Worm (Caenorhabditis elegans): ENCODE data around the gene saps-1.
A peak's percentile ranks its signal among the peaks of the same experiment; 100 is the strongest.

Gene saps-1

DNA sequence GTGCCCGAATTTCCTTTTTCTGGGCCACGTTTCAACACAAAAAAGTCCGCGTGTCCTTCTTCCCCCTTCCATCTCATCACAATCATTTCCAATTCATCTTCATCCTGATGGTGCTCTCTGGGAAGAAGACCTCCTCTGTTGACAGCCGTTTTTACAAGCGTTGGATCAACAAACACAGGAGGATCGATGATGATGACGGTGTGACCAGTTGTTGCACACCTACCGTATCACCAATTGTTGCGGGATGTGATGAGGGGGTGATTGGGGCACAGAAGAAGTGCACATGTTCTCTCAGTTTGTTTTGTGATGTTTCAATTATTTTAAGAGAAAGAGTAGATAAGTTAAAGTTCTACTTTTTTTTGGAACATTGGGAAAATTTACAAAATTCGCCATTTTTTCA lies 22.0 kb upstream of the saps-1 start (continued):
- TF ChIP-seq F16B12.6 (tag; optimal IDR thresholded peaks at IDR 0.05): no peak

DNA sequence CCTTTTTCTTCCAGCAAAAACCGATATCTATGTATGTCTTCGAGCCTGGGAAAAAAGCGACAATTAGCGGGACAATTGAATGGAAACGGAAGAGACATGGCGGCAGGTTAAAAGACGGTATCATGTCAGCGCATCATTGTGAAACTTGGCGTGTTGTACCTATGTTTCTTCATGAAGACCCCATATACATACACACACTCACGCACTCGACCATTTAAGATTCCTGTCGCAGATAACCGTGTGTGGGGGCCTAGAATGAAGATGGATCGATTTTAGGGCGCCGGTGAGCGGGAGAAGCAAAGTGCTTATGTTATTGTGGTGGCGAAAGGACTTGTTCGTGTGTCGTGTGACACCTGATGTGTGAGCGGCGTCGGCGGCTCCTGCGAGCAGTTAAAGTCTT lies 20.6 kb upstream of the saps-1 start:
- no peak for TF ChIP-seq tlp-1 (tag; optimal IDR thresholded peaks at IDR 0.05)
- TF ChIP-seq zag-1 (tag; optimal IDR thresholded peaks at IDR 0.05): no peak
- no peak for TF ChIP-seq Y116A8C.19 (tag; optimal IDR thresholded peaks at IDR 0.05; ENCODE audit: borderline replicate concordance)
- TF ChIP-seq sup-37 (GFP tag; optimal IDR thresholded peaks at IDR 0.05): no peak
- peak; percentile 10 for TF ChIP-seq rnt-1 (tag; optimal IDR thresholded peaks at IDR 0.05)
- no peak for TF ChIP-seq nhr-84 (tag; optimal IDR thresholded peaks at IDR 0.05)
- no peak for TF ChIP-seq zip-4 (GFP tag; optimal IDR thresholded peaks at IDR 0.05)

DNA sequence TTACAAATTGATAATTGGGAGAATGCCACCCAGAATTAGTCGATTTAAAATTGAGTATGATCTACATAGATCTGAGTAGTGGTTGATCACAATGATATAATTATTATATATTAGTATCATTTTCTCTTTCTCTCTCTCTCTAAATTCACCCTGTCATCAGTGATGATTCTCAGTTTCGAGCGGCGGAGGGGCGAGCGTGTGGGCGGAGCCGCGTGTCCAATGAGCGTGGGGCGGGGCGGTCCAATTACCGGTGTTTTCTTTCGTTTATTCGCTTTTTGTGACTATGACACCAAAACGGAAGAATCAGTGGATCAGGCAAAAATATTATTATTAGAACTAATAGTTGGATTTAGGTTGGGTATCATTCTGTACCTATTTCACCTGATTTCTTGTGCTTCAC lies 17.5 kb upstream of the saps-1 start:
- TF ChIP-seq tlp-1 (tag; optimal IDR thresholded peaks at IDR 0.05) (no peak), zip-4 (GFP tag; optimal IDR thresholded peaks at IDR 0.05) (no peak), unc-130 (tag; optimal IDR thresholded peaks at IDR 0.05) (peak; percentile 32), ces-1 (GFP tag; optimal IDR thresholded peaks at IDR 0.05) (no peak), efl-3 (GFP tag; optimal IDR thresholded peaks at IDR 0.05) (no peak), lin-35 (GFP tag; optimal IDR thresholded peaks at IDR 0.05) (no peak), nhr-90 (tag; optimal IDR thresholded peaks at IDR 0.05; ENCODE audit: poor library complexity) (peak; percentile 1), efl-1 (optimal IDR thresholded peaks at IDR 0.05) (no peak), efl-1 (GFP tag; optimal IDR thresholded peaks at IDR 0.05 in 1 of 2) (no peak), F16B12.6 (tag; optimal IDR thresholded peaks at IDR 0.05) (no peak), Y116A8C.19 (tag; optimal IDR thresholded peaks at IDR 0.05; ENCODE audit: borderline replicate concordance) (no peak), mef-2 (tag; optimal IDR thresholded peaks at IDR 0.05) (no peak), rnt-1 (tag; optimal IDR thresholded peaks at IDR 0.05) (peak; percentile 14), nhr-84 (tag; optimal IDR thresholded peaks at IDR 0.05) (no peak), xbp-1 (tag; optimal IDR thresholded peaks at IDR 0.05) (no peak), lin-14 (GFP tag; optimal IDR thresholded peaks at IDR 0.05) (no peak), nhr-76 (tag; optimal IDR thresholded peaks at IDR 0.05) (no peak), unc-30 (tag; optimal IDR thresholded peaks at IDR 0.05) (no peak), hlh-17 (GFP tag; optimal IDR thresholded peaks at IDR 0.05; ENCODE audit: borderline replicate concordance) (no peak), blmp-1 (tag; optimal IDR thresholded peaks at IDR 0.05) (peak; percentile 32), ceh-8 (GFP tag; optimal IDR thresholded peaks at IDR 0.05) (no peak), nhr-85 (tag) (peak; percentile 56), fkh-4 (tag; optimal IDR thresholded peaks at IDR 0.05; ENCODE audit: borderline replicate concordance) (no peak), fkh-8 (tag; optimal IDR thresholded peaks at IDR 0.05) (no peak), lsy-2 (tag; optimal IDR thresholded peaks at IDR 0.05) (peak; percentile 12 to 45), jun-1 (tag; optimal IDR thresholded peaks at IDR 0.05) (no peak), egl-13 (tag; optimal IDR thresholded peaks at IDR 0.05) (no peak), sptf-1 (tag; optimal IDR thresholded peaks at IDR 0.05) (no peak), elt-2 (tag; optimal IDR thresholded peaks at IDR 0.05) (no peak), dsc-1 (tag; optimal IDR thresholded peaks at IDR 0.05) (no peak), tbx-2 (tag; optimal IDR thresholded peaks at IDR 0.05) (peak; percentile 6), snpc-4 (tag; optimal IDR thresholded peaks at IDR 0.05) (no peak), vab-15 (tag; optimal IDR thresholded peaks at IDR 0.05) (no peak), nhr-12 (tag; optimal IDR thresholded peaks at IDR 0.05) (no peak), pqm-1 (tag; optimal IDR thresholded peaks at IDR 0.05) (no peak), ztf-11 (tag; optimal IDR thresholded peaks at IDR 0.05) (no peak), mab-9 (GFP tag; IDR thresholded peaks at IDR 0.05) (no peak)

DNA sequence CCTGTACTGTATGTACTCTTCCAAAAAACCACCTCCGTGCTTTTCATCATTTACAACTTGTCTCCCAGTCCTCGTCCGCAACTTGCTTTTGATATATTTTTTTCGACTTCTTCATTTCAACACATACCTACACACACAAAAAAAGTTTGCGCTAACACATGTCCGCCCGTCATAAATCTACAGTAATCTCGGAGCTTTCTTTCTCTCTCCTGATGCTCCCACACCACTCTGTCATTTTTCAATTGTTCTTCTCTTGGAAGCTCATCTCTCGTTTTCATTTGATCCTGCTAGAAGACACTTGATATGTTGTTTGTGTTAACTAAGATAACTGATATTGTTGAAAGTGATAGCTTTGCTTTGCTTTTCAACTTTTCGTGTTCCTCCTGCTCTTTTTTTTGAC lies 16.3 kb upstream of the saps-1 start:
- TF ChIP-seq lin-15B (tag; optimal IDR thresholded peaks at IDR 0.05) (no peak), ceh-90 (tag; optimal IDR thresholded peaks at IDR 0.05) (no peak), unc-130 (tag; optimal IDR thresholded peaks at IDR 0.05) (peak; percentile 94), ceh-88 (GFP tag; IDR thresholded peaks at IDR 0.05) (no peak), rnt-1 (tag; optimal IDR thresholded peaks at IDR 0.05) (peak; percentile 54), tlp-1 (tag; optimal IDR thresholded peaks at IDR 0.05) (no peak), snu-23 (GFP tag; optimal IDR thresholded peaks at IDR 0.05) (peak; percentile 1), vab-15 (tag; optimal IDR thresholded peaks at IDR 0.05) (no peak), lsy-2 (tag; optimal IDR thresholded peaks at IDR 0.05) (peak; percentile 45 to 84), zag-1 (tag; optimal IDR thresholded peaks at IDR 0.05) (no peak), nhr-71 (tag; optimal IDR thresholded peaks at IDR 0.05) (peak; percentile 22), nhr-11 (tag; optimal IDR thresholded peaks at IDR 0.05) (no peak), lin-13 (GFP tag; optimal IDR thresholded peaks at IDR 0.05) (no peak), ceh-63 (GFP tag; optimal IDR thresholded peaks at IDR 0.05) (no peak), ama-1 (optimal IDR thresholded peaks at IDR 0.05) (no peak), nhr-85 (tag) (peak; percentile 54), ztf-4 (tag; optimal IDR thresholded peaks at IDR 0.05) (no peak), C16A3.4 (tag; optimal IDR thresholded peaks at IDR 0.05) (no peak), pqm-1 (tag; optimal IDR thresholded peaks at IDR 0.05) (no peak)

All from whole organism, L1 larva.